Worm (Caenorhabditis elegans) whole organism, late embryonic: ENCODE measurements around the gene ifc-1.

ENCODE experiments used
- C08G9.2 ChIP-seq: sonication (generic microtip); optimal IDR thresholded peaks from 2 replicates; lab custom pipeline; 2016; ENCODE audit warnings: mild to moderate bottlenecking, missing genetic modification characterization, moderate library complexity, missing compliant biosample characterization
- F13H6.1 ChIP-seq: sonication (generic microtip); optimal IDR thresholded peaks from 2 replicates; lab custom pipeline; 2016; ENCODE audit warnings: missing genetic modification characterization, missing compliant biosample characterization
- K02D7.2 ChIP-seq: sonication (generic microtip); optimal IDR thresholded peaks from 2 replicates; lab custom pipeline; 2017; ENCODE audit warnings: mild to moderate bottlenecking, missing genetic modification characterization, missing compliant biosample characterization
- T23F11.4 ChIP-seq: fragments of 200-800 bp; sonication (Bioruptor generic); optimal IDR thresholded peaks from 2 replicates; lab custom pipeline; 2018; ENCODE audit warnings: mild to moderate bottlenecking, missing genetic modification characterization, missing compliant biosample characterization
- ahr-1 ChIP-seq: sonication (generic microtip); optimal IDR thresholded peaks from 2 replicates; lab custom pipeline; 2016; ENCODE audit warnings: missing genetic modification characterization, missing compliant biosample characterization
- ceh-18 ChIP-seq: sonication (generic microtip); optimal IDR thresholded peaks from 2 replicates; lab custom pipeline; 2016; ENCODE audit warnings: missing genetic modification characterization, missing compliant biosample characterization
- ceh-19 ChIP-seq: fragments of 200-800 bp; sonication (Bioruptor generic); optimal IDR thresholded peaks from 2 replicates; lab custom pipeline; 2018; ENCODE audit warnings: mild to moderate bottlenecking, missing genetic modification characterization, missing compliant biosample characterization
- ceh-22 ChIP-seq: sonication (generic microtip); optimal IDR thresholded peaks from 2 replicates; lab custom pipeline; 2017; ENCODE audit warnings: missing biosample characterization, missing genetic modification characterization
- ceh-24 ChIP-seq: sonication (generic microtip); optimal IDR thresholded peaks from 2 replicates; lab custom pipeline; 2016; ENCODE audit warnings: mild to moderate bottlenecking, missing genetic modification characterization, missing compliant biosample characterization
- ceh-30 ChIP-seq: fragments of 150-350 bp; optimal IDR thresholded peaks from 2 replicates; lab custom pipeline; 2014; ENCODE audit warnings: missing biosample characterization, missing genetic modification characterization
- ceh-48 ChIP-seq: sonication (generic microtip); optimal IDR thresholded peaks from 2 replicates; lab custom pipeline; 2016; ENCODE audit warnings: missing genetic modification characterization, inconsistent platforms, missing compliant biosample characterization
- che-1 ChIP-seq: sonication (generic microtip); optimal IDR thresholded peaks from 2 replicates; lab custom pipeline; 2016; ENCODE audit warnings: mild to moderate bottlenecking, missing genetic modification characterization, missing compliant biosample characterization
- dmd-4 ChIP-seq: sonication (generic microtip); optimal IDR thresholded peaks from 2 replicates; lab custom pipeline; 2016; ENCODE audit warnings: borderline replicate concordance, missing genetic modification characterization, missing compliant biosample characterization
- dve-1 ChIP-seq: sonication (generic microtip); optimal IDR thresholded peaks from 2 replicates; lab custom pipeline; 2017; ENCODE audit warnings: antibody characterized with exemption, mild to moderate bottlenecking, missing genetic modification characterization, missing compliant biosample characterization
- ets-4 ChIP-seq: sonication (generic microtip); optimal IDR thresholded peaks from 2 replicates; lab custom pipeline; 2016; ENCODE audit warnings: missing genetic modification characterization, missing compliant biosample characterization
- fax-1 ChIP-seq: sonication (generic microtip); optimal IDR thresholded peaks from 2 replicates; lab custom pipeline; 2016; ENCODE audit warnings: missing genotype, missing genetic modification characterization, missing compliant biosample characterization
- fkh-6 ChIP-seq: sonication (generic microtip); optimal IDR thresholded peaks from 2 replicates; lab custom pipeline; 2016; ENCODE audit warnings: missing genetic modification characterization, missing compliant biosample characterization
- gmeb-2 ChIP-seq: sonication (generic microtip); optimal IDR thresholded peaks from 2 replicates; lab custom pipeline; 2016; ENCODE audit warnings: missing genetic modification characterization, inconsistent platforms, missing compliant biosample characterization
- hlh-15 ChIP-seq: sonication (generic microtip); optimal IDR thresholded peaks from 2 replicates; lab custom pipeline; 2016; ENCODE audit warnings: missing genetic modification characterization, missing compliant biosample characterization
- hlh-30 ChIP-seq: sonication (generic microtip); optimal IDR thresholded peaks from 2 replicates; lab custom pipeline; 2017; ENCODE audit warnings: antibody characterized with exemption, missing genetic modification characterization, missing compliant biosample characterization; ENCODE audit not compliant: insufficient read depth
- hlh-8 ChIP-seq: sonication (generic microtip); optimal IDR thresholded peaks from 2 replicates; lab custom pipeline; 2016; ENCODE audit warnings: missing genotype, missing genetic modification characterization, missing compliant biosample characterization
- lim-6 ChIP-seq: sonication (generic microtip); optimal IDR thresholded peaks from 2 replicates; lab custom pipeline; 2016; ENCODE audit warnings: missing genetic modification characterization, missing compliant biosample characterization
- mec-3 ChIP-seq: sonication (generic microtip); optimal IDR thresholded peaks from 2 replicates; lab custom pipeline; 2016; ENCODE audit warnings: borderline replicate concordance, missing genetic modification characterization, missing compliant biosample characterization
- nhr-11 ChIP-seq: fragments of 150-350 bp; optimal IDR thresholded peaks from 2 replicates; lab custom pipeline; 2014; ENCODE audit warnings: missing biosample characterization, missing genetic modification characterization
- pag-3 ChIP-seq: sonication (generic microtip); optimal IDR thresholded peaks from 2 replicates; lab custom pipeline; 2016; ENCODE audit warnings: missing compliant biosample characterization, missing genetic modification characterization, borderline replicate concordance
- pat-9 ChIP-seq: fragments of 200-800 bp; sonication (Bioruptor generic); optimal IDR thresholded peaks from 2 replicates; lab custom pipeline; 2018; ENCODE audit warnings: mild to moderate bottlenecking, missing genetic modification characterization, moderate library complexity, missing compliant biosample characterization
- pha-2 ChIP-seq: sonication (generic microtip); optimal IDR thresholded peaks from 2 replicates; lab custom pipeline; 2017; ENCODE audit warnings: mild to moderate bottlenecking, missing genetic modification characterization, missing compliant biosample characterization
- pha-4 ChIP-seq: fragments of 150-350 bp; optimal IDR thresholded peaks from 2 replicates; lab custom pipeline; 2018; ENCODE audit warnings: missing biosample characterization, missing genetic modification reagents, missing genetic modification characterization
- pqm-1 ChIP-seq: sonication (generic microtip); optimal IDR thresholded peaks from 2 replicates; lab custom pipeline; 2016; ENCODE audit warnings: missing genetic modification characterization, missing compliant biosample characterization
- ref-2 ChIP-seq: sonication (generic microtip); optimal IDR thresholded peaks from 2 replicates; lab custom pipeline; 2016; ENCODE audit warnings: missing genetic modification characterization, missing compliant biosample characterization
- rnt-1 ChIP-seq: sonication (generic microtip); optimal IDR thresholded peaks from 2 replicates; lab custom pipeline; 2016; ENCODE audit warnings: missing genetic modification characterization, missing compliant biosample characterization
- sox-2 ChIP-seq: fragments of 200-800 bp; sonication (Bioruptor generic); IDR thresholded peaks from 2 replicates; pipeline ENCODE4 v1.3.6; 2022; ENCODE audit warnings: missing genetic modification reagents, missing genetic modification characterization, missing compliant biosample characterization
- sox-4 ChIP-seq: sonication (generic microtip); optimal IDR thresholded peaks from 2 replicates; lab custom pipeline; 2017; ENCODE audit warnings: mild to moderate bottlenecking, missing genetic modification characterization, inconsistent platforms, missing compliant biosample characterization
- tbx-7 ChIP-seq: sonication (generic microtip); optimal IDR thresholded peaks from 2 replicates; lab custom pipeline; 2016; ENCODE audit warnings: missing genotype, missing genetic modification characterization, missing compliant biosample characterization
- ttx-3 ChIP-seq: sonication (generic microtip); optimal IDR thresholded peaks from 2 replicates; lab custom pipeline; 2016; ENCODE audit warnings: missing genetic modification reagents, missing genetic modification characterization, missing compliant biosample characterization
- unc-3 ChIP-seq, 2 experiments: fragments of 200-800 bp in 1 of 2; sonication (Bioruptor generic) in 1 of 2; sonication (generic microtip) in 1 of 2; conservative IDR thresholded peaks in 1 of 2; optimal IDR thresholded peaks in 1 of 2; 2 replicates each; pipeline versions ENCODE4 v1.3.6 to Lab custom; 2016 to 2022; ENCODE audit warnings: missing compliant biosample characterization in 2 of 2, missing genetic modification characterization in 2 of 2, missing genetic modification reagents in 1 of 2
- unc-42 ChIP-seq: sonication (generic microtip); optimal IDR thresholded peaks from 2 replicates; lab custom pipeline; 2016; ENCODE audit warnings: missing genotype, missing genetic modification characterization, missing compliant biosample characterization
- unc-55 ChIP-seq: sonication (generic microtip); optimal IDR thresholded peaks from 2 replicates; lab custom pipeline; 2017; ENCODE audit warnings: missing biosample characterization, missing genetic modification reagents, missing genetic modification characterization
- ztf-16 ChIP-seq: sonication (generic microtip); optimal IDR thresholded peaks from 2 replicates; lab custom pipeline; 2017; ENCODE audit warnings: missing genetic modification characterization, missing compliant biosample characterization

ifc-1 gene

ce11 chrV:2863033-2863432 is 18.2 kb upstream of the ifc-1 start, which contains the start of gene srh-272:
srh-272 (plus strand) TSS chrV:2863333.
- TF ChIP-seq dve-1 (tag; lab: Kevin White, UChicago) (no peak), fax-1 (tag; lab: Kevin White, UChicago) (no peak), ceh-19 (GFP tag; lab: Kevin White, UChicago) (no peak), ahr-1 (tag; lab: Kevin White, UChicago) (no peak), gmeb-2 (tag; lab: Kevin White, UChicago) (no peak), ref-2 (tag; lab: Kevin White, UChicago) (no peak), sox-2 (GFP tag; lab: Robert Waterston, UW) (no peak), nhr-11 (tag; lab: Kevin White, UChicago) (no peak)

- TF ChIP-seq unc-3 (GFP tag; conservative IDR thresholded peaks at IDR 0.05; lab: Robert Waterston, UW) (no peak), unc-3 (tag; optimal IDR thresholded peaks at IDR 0.05; lab: Kevin White, UChicago) (no peak), mec-3 (tag; lab: Kevin White, UChicago) (no peak), ceh-18 (tag; lab: Kevin White, UChicago) (no peak), che-1 (tag; lab: Kevin White, UChicago) (no peak), pag-3 (no peak), pqm-1 (tag; lab: Kevin White, UChicago) (no peak), rnt-1 (tag; lab: Kevin White, UChicago) (no peak), pat-9 (tag; lab: Kevin White, UChicago) (no peak), lim-6 (no peak), ets-4 (tag; lab: Kevin White, UChicago) (no peak), ttx-3 (tag; lab: Kevin White, UChicago) (no peak), ztf-16 (no peak)
Measured at ce11 chrV:2864899-2865298, 16.3 kb upstream of the ifc-1 start, which contains the start of gene srh-240. srh-240 (plus strand) TSS chrV:2865199.

- TF ChIP-seq ceh-30 (no peak), tbx-7 (tag; lab: Kevin White, UChicago) (no peak), K02D7.2 (no peak), hlh-15 (tag; lab: Kevin White, UChicago) (no peak), fax-1 (tag; lab: Kevin White, UChicago) (no peak), ceh-22 (tag; lab: Kevin White, UChicago) (no peak)
Measured at ce11 chrV:2869503-2869902, 11.7 kb upstream of the ifc-1 start, which contains the start of gene srh-241. srh-241 (minus strand) TSS chrV:2869603.

- TF ChIP-seq pqm-1 (tag; lab: Kevin White, UChicago) (no peak), pha-2 (no peak), ceh-18 (tag; lab: Kevin White, UChicago) (no peak), ttx-3 (tag; lab: Kevin White, UChicago) (no peak), dmd-4 (tag; lab: Kevin White, UChicago) (no peak), fkh-6 (tag; lab: Kevin White, UChicago) (no peak), che-1 (tag; lab: Kevin White, UChicago) (no peak), hlh-15 (tag; lab: Kevin White, UChicago) (no peak)
- TF ChIP-seq, all 69 proteins: peak for 0
Measured at ce11 chrV:2870127-2870526, 11.1 kb upstream of the ifc-1 start, which contains the start of gene srh-243. srh-243 (plus strand) TSS chrV:2870427.

- TF ChIP-seq dmd-4 (tag; lab: Kevin White, UChicago) (no peak), gmeb-2 (tag; lab: Kevin White, UChicago) (no peak), C08G9.2 (no peak), unc-55 (no peak), ceh-24 (tag; lab: Kevin White, UChicago) (no peak), sox-4 (tag; lab: Kevin White, UChicago) (no peak), hlh-8 (no peak), hlh-30 (tag; lab: Kevin White, UChicago) (no peak), pha-4 (tag; lab: Kevin White, UChicago) (no peak), K02D7.2 (no peak), unc-3 (GFP tag; conservative IDR thresholded peaks at IDR 0.05; lab: Robert Waterston, UW) (no peak), unc-3 (tag; optimal IDR thresholded peaks at IDR 0.05; lab: Kevin White, UChicago) (no peak), ceh-48 (tag; lab: Kevin White, UChicago) (no peak), lim-6 (no peak), unc-42 (no peak), hlh-15 (tag; lab: Kevin White, UChicago) (no peak), F13H6.1 (tag; lab: Kevin White, UChicago) (no peak), T23F11.4 (GFP tag; lab: Kevin White, UChicago) (no peak)
- TF ChIP-seq, all 69 proteins: peak for 0
Measured at ce11 chrV:2871754-2872504, 9.3 kb upstream of the ifc-1 start.
